Worm (Caenorhabditis elegans) whole organism, late embryonic: ENCODE data around the gene nck-1.

Source experiments
- F13H6.1 ChIP-seq: sonication (generic microtip); optimal IDR thresholded peaks from 2 replicates; lab custom pipeline; 2016; ENCODE audit warnings: missing genetic modification characterization, missing compliant biosample characterization
- Y22D7AL.16 ChIP-seq: sonication (generic microtip); optimal IDR thresholded peaks from 2 replicates; lab custom pipeline; 2016; ENCODE audit warnings: missing genetic modification characterization, missing compliant biosample characterization
- ceh-31 ChIP-seq: sonication (generic microtip); optimal IDR thresholded peaks from 2 replicates; lab custom pipeline; 2016; ENCODE audit warnings: missing genetic modification characterization, missing compliant biosample characterization
- ceh-34 ChIP-seq: sonication (generic microtip); optimal IDR thresholded peaks from 2 replicates; lab custom pipeline; 2016; ENCODE audit warnings: mild to moderate bottlenecking, missing genetic modification characterization, missing compliant biosample characterization
- dve-1 ChIP-seq: sonication (generic microtip); optimal IDR thresholded peaks from 2 replicates; lab custom pipeline; 2017; ENCODE audit warnings: antibody characterized with exemption, mild to moderate bottlenecking, missing genetic modification characterization, missing compliant biosample characterization
- elt-2 ChIP-seq: sonication (generic microtip); optimal IDR thresholded peaks from 2 replicates; lab custom pipeline; 2016; ENCODE audit warnings: missing genetic modification reagents, missing genetic modification characterization, missing compliant biosample characterization
- hlh-30 ChIP-seq: sonication (generic microtip); optimal IDR thresholded peaks from 2 replicates; lab custom pipeline; 2017; ENCODE audit warnings: antibody characterized with exemption, missing genetic modification characterization, missing compliant biosample characterization; ENCODE audit not compliant: insufficient read depth
- lin-11 ChIP-seq: fragments of 200-800 bp; sonication (Bioruptor generic); optimal IDR thresholded peaks from 2 replicates; lab custom pipeline; 2018; ENCODE audit warnings: mild to moderate bottlenecking, missing genetic modification characterization, missing compliant biosample characterization
- nfya-1 ChIP-seq: sonication (generic microtip); optimal IDR thresholded peaks from 2 replicates; lab custom pipeline; 2017; ENCODE audit warnings: missing genetic modification characterization, mild to moderate bottlenecking, missing compliant biosample characterization, antibody characterized with exemption, moderate library complexity
- nhr-11 ChIP-seq: fragments of 150-350 bp; optimal IDR thresholded peaks from 2 replicates; lab custom pipeline; 2014; ENCODE audit warnings: missing biosample characterization, missing genetic modification characterization
- pat-9 ChIP-seq: fragments of 200-800 bp; sonication (Bioruptor generic); optimal IDR thresholded peaks from 2 replicates; lab custom pipeline; 2018; ENCODE audit warnings: mild to moderate bottlenecking, missing genetic modification characterization, moderate library complexity, missing compliant biosample characterization
- pha-4 ChIP-seq: fragments of 150-350 bp; optimal IDR thresholded peaks from 2 replicates; lab custom pipeline; 2018; ENCODE audit warnings: missing biosample characterization, missing genetic modification reagents, missing genetic modification characterization
- pqm-1 ChIP-seq: sonication (generic microtip); optimal IDR thresholded peaks from 2 replicates; lab custom pipeline; 2016; ENCODE audit warnings: missing genetic modification characterization, missing compliant biosample characterization
- sox-4 ChIP-seq: sonication (generic microtip); optimal IDR thresholded peaks from 2 replicates; lab custom pipeline; 2017; ENCODE audit warnings: mild to moderate bottlenecking, missing genetic modification characterization, inconsistent platforms, missing compliant biosample characterization

DNA sequence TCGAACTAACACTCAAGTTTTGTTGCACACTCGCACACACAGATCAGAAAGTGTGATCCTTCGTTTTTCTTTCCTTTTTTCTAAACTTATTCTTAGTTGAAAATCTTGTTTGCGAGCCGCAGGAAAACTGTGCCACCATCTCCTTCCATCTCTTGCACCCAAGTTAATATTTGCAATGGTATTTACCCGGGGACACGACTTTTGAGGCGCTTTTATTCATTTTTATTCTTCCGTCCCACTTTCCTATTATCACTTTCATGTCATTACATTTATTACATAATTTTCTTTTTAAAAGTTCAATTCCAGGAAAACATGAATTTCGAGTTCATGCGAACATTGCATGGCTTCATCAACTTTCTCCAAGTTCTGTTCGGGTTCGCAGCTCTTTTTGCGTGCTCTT lies 38.2 kb downstream of the nck-1 start, which contains the start of gene F09F9.1:
- no peak for TF ChIP-seq Y22D7AL.16
- TF ChIP-seq nhr-11 (tag; lab: Kevin White, UChicago) = no peak
- TF ChIP-seq ceh-34 (tag; lab: Kevin White, UChicago) = no peak
- no peak for TF ChIP-seq pqm-1
- TF ChIP-seq hlh-30 (tag; lab: Kevin White, UChicago) = no peak
- TF ChIP-seq pat-9 (tag; lab: Kevin White, UChicago) = no peak
- no peak for TF ChIP-seq lin-11 (tag; lab: Kevin White, UChicago)
- no peak for TF ChIP-seq pha-4
- no peak for TF ChIP-seq F13H6.1 (tag; lab: Kevin White, UChicago)
- TF ChIP-seq elt-2 (tag; lab: Kevin White, UChicago) = no peak
- no peak for TF ChIP-seq ceh-31 (tag; lab: Kevin White, UChicago)
- no peak for TF ChIP-seq nfya-1 (tag; lab: Kevin White, UChicago)
- no peak for TF ChIP-seq sox-4 (tag; lab: Kevin White, UChicago)
- TF ChIP-seq dve-1 = no peak
